Worm (Caenorhabditis elegans) whole organism, L4 larva: ENCODE measurements around the gene uda-1.
A peak's percentile ranks its signal among the peaks of the same experiment; 100 is the strongest.

Experiments
- D1046.2 ChIP-seq: fragments of 200-800 bp; sonication (Bioruptor generic); IDR thresholded peaks from 2 replicates; pipeline ENCODE4 v1.3.6; 2022; ENCODE audit warnings: missing genetic modification characterization, missing compliant biosample characterization
- F26F4.8 ChIP-seq: fragments of 200-800 bp; sonication (Bioruptor generic); conservative IDR thresholded peaks from 2 replicates; pipeline ENCODE4 v1.3.6; 2022; ENCODE audit warnings: missing genetic modification characterization, missing compliant biosample characterization
- F44E2.7 ChIP-seq: fragments of 200-800 bp; sonication (Bioruptor generic); IDR thresholded peaks from 2 replicates; pipeline ENCODE4 v2.1.2; 2022; ENCODE audit warnings: missing genetic modification characterization, missing compliant biosample characterization
- T26A8.4 ChIP-seq: fragments of 200-800 bp; sonication (Bioruptor generic); IDR thresholded peaks from 2 replicates; pipeline ENCODE4 v1.3.6; 2022; ENCODE audit warnings: missing genetic modification characterization, missing compliant biosample characterization
- Y48G9A.11 ChIP-seq: fragments of 200-800 bp; sonication (Bioruptor generic); IDR thresholded peaks from 2 replicates; pipeline ENCODE4 v1.3.6; 2022; ENCODE audit warnings: missing genetic modification reagents, missing genetic modification characterization, missing compliant biosample characterization
- ceh-20 ChIP-seq: fragments of 200-800 bp; sonication (Bioruptor generic); IDR thresholded peaks from 2 replicates; pipeline ENCODE4 v1.3.6; 2022; ENCODE audit warnings: missing genetic modification reagents, missing genetic modification characterization, missing compliant biosample characterization
- ceh-28 ChIP-seq: fragments of 150-350 bp; optimal IDR thresholded peaks from 2 replicates; lab custom pipeline; 2014; ENCODE audit warnings: missing biosample characterization, missing genetic modification reagents, missing genetic modification characterization
- ceh-82 ChIP-seq: sonication (generic microtip); optimal IDR thresholded peaks from 2 replicates; lab custom pipeline; 2017; ENCODE audit warnings: missing biosample characterization, missing genetic modification characterization
- ces-1 ChIP-seq: fragments of 150-350 bp; sonication (generic microtip); optimal IDR thresholded peaks from 4 replicates; lab custom pipeline; 2014; ENCODE audit warnings: missing biosample characterization, missing genetic modification reagents, missing genetic modification characterization
- ctbp-1 ChIP-seq: fragments of 200-800 bp; sonication (Bioruptor generic); IDR thresholded peaks from 2 replicates; pipeline ENCODE4 v1.3.6; 2022; ENCODE audit warnings: missing genetic modification reagents, missing genetic modification characterization, missing compliant biosample characterization
- daf-12 ChIP-seq: fragments of 150-350 bp; optimal IDR thresholded peaks from 2 replicates; lab custom pipeline; 2014; ENCODE audit warnings: missing biosample characterization, missing genetic modification reagents, missing genetic modification characterization
- daf-19 ChIP-seq: fragments of 200-800 bp; sonication (Bioruptor generic); conservative IDR thresholded peaks from 2 replicates; pipeline ENCODE4 v1.3.6; 2022; ENCODE audit warnings: missing genetic modification characterization, missing compliant biosample characterization
- dmd-6 ChIP-seq: fragments of 200-800 bp; sonication (Bioruptor generic); IDR thresholded peaks from 2 replicates; pipeline ENCODE4 v1.3.6; 2022; ENCODE audit warnings: missing genetic modification reagents, missing genetic modification characterization, missing compliant biosample characterization
- dmd-9 ChIP-seq: fragments of 200-800 bp; sonication (Bioruptor generic); IDR thresholded peaks from 2 replicates; pipeline ENCODE4 v1.3.6; 2022; ENCODE audit warnings: missing genetic modification reagents, missing genetic modification characterization, missing compliant biosample characterization
- duxl-1 ChIP-seq: sonication (generic microtip); optimal IDR thresholded peaks from 2 replicates; lab custom pipeline; 2016; ENCODE audit warnings: mild to moderate bottlenecking, missing genetic modification characterization, moderate library complexity, missing compliant biosample characterization; ENCODE audit not compliant: poor library complexity
- dve-1 ChIP-seq: sonication (generic microtip); optimal IDR thresholded peaks from 2 replicates; lab custom pipeline; 2017; ENCODE audit warnings: antibody characterized with exemption, mild to moderate bottlenecking, missing genetic modification characterization, missing compliant biosample characterization; ENCODE audit not compliant: insufficient read depth
- egl-43 ChIP-seq: fragments of 200-800 bp; sonication (Bioruptor generic); IDR thresholded peaks from 2 replicates; pipeline ENCODE4 v1.3.6; 2022; ENCODE audit warnings: missing genetic modification reagents, missing genetic modification characterization, missing compliant biosample characterization
- fkh-10 ChIP-seq: fragments of 150-350 bp; optimal IDR thresholded peaks from 2 replicates; lab custom pipeline; 2014; ENCODE audit warnings: missing biosample characterization, missing genetic modification reagents, missing genetic modification characterization
- hlh-11 ChIP-seq: fragments of 200-800 bp; sonication (Bioruptor generic); optimal IDR thresholded peaks from 2 replicates; lab custom pipeline; 2018; ENCODE audit warnings: mild to moderate bottlenecking, missing genetic modification characterization, missing compliant biosample characterization
- lim-7 ChIP-seq: fragments of 200-800 bp; sonication (Bioruptor generic); IDR thresholded peaks from 2 replicates; pipeline ENCODE4 v1.3.6; 2022; ENCODE audit warnings: missing genetic modification characterization, missing compliant biosample characterization
- lin-13 ChIP-seq: fragments of 150-350 bp; optimal IDR thresholded peaks from 2 replicates; lab custom pipeline; 2014; ENCODE audit warnings: missing biosample characterization, missing genetic modification reagents, missing genetic modification characterization
- lin-15B ChIP-seq: fragments of 150-350 bp; sonication (generic microtip); optimal IDR thresholded peaks from 3 replicates; lab custom pipeline; 2014; ENCODE audit warnings: missing biosample characterization, missing genetic modification characterization
- lin-29 ChIP-seq: fragments of 200-800 bp; sonication (Bioruptor generic); IDR thresholded peaks from 2 replicates; pipeline ENCODE4 v1.3.6; 2022; ENCODE audit warnings: missing genetic modification reagents, missing genetic modification characterization, missing compliant biosample characterization
- lir-3 ChIP-seq: sonication (generic microtip); optimal IDR thresholded peaks from 2 replicates; lab custom pipeline; 2016; ENCODE audit warnings: mild to moderate bottlenecking, missing genetic modification characterization, missing compliant biosample characterization
- madf-5 ChIP-seq, 2 experiments: fragments of 200-800 bp; sonication (Bioruptor generic); IDR thresholded peaks; 2 replicates each; pipeline ENCODE4 v1.3.6; 2022; ENCODE audit warnings: missing compliant biosample characterization in 2 of 2, missing genetic modification characterization in 2 of 2
- mep-1 ChIP-seq: fragments of 150-350 bp; sonication (generic microtip); optimal IDR thresholded peaks from 3 replicates; lab custom pipeline; 2014; ENCODE audit warnings: missing biosample characterization, missing genetic modification characterization
- mes-2 ChIP-seq: sonication (generic microtip); optimal IDR thresholded peaks from 2 replicates; lab custom pipeline; 2016; ENCODE audit warnings: missing genotype, mild to moderate bottlenecking, missing genetic modification characterization, missing compliant biosample characterization; ENCODE audit not compliant: poor library complexity, severe bottlenecking
- mxl-2 ChIP-seq: fragments of 200-800 bp; sonication (Bioruptor generic); conservative IDR thresholded peaks from 2 replicates; pipeline ENCODE4 v1.3.6; 2022; ENCODE audit warnings: missing genetic modification reagents, missing genetic modification characterization, missing compliant biosample characterization
- mxl-3 ChIP-seq: fragments of 200-800 bp; sonication (Bioruptor generic); optimal IDR thresholded peaks from 2 replicates; lab custom pipeline; 2018; ENCODE audit warnings: mild to moderate bottlenecking, missing genetic modification characterization, missing compliant biosample characterization
- nhr-11 ChIP-seq: fragments of 150-350 bp; optimal IDR thresholded peaks from 2 replicates; lab custom pipeline; 2014; ENCODE audit warnings: missing biosample characterization, missing genetic modification characterization
- nhr-111 ChIP-seq: fragments of 200-800 bp; sonication (Bioruptor generic); optimal IDR thresholded peaks from 2 replicates; lab custom pipeline; 2018; ENCODE audit warnings: mild to moderate bottlenecking, missing genetic modification characterization, missing compliant biosample characterization
- nhr-237 ChIP-seq: sonication (generic microtip); optimal IDR thresholded peaks from 2 replicates; lab custom pipeline; 2017; ENCODE audit warnings: missing biosample characterization, missing genetic modification characterization
- nhr-25 ChIP-seq: sonication (generic microtip); optimal IDR thresholded peaks from 2 replicates; lab custom pipeline; 2017; ENCODE audit warnings: missing genetic modification characterization, mild to moderate bottlenecking, missing compliant biosample characterization, antibody characterized with exemption, moderate library complexity, borderline replicate concordance; ENCODE audit not compliant: insufficient read depth
- nhr-76 ChIP-seq: fragments of 150-350 bp; optimal IDR thresholded peaks from 2 replicates; lab custom pipeline; 2014; ENCODE audit warnings: missing biosample characterization, missing genetic modification characterization
- nhr-77 ChIP-seq: fragments of 150-350 bp; optimal IDR thresholded peaks from 2 replicates; lab custom pipeline; 2014; ENCODE audit warnings: missing biosample characterization, missing genetic modification characterization
- php-3 ChIP-seq: fragments of 200-800 bp; sonication (Bioruptor generic); IDR thresholded peaks from 2 replicates; pipeline ENCODE4 v1.3.6; 2022; ENCODE audit warnings: missing genetic modification reagents, missing genetic modification characterization, missing compliant biosample characterization
- rbr-2 ChIP-seq: sonication (generic microtip); optimal IDR thresholded peaks from 2 replicates; lab custom pipeline; 2016; ENCODE audit warnings: missing genotype, missing genetic modification characterization, missing compliant biosample characterization
- sdz-12 ChIP-seq: fragments of 200-800 bp; sonication (Bioruptor generic); optimal IDR thresholded peaks from 2 replicates; lab custom pipeline; 2018; ENCODE audit warnings: mild to moderate bottlenecking, missing genetic modification characterization, missing compliant biosample characterization
- set-16 ChIP-seq: fragments of 200-800 bp; sonication (Bioruptor generic); IDR thresholded peaks from 2 replicates; pipeline ENCODE4 v1.3.6; 2022; ENCODE audit warnings: missing genetic modification reagents, missing genetic modification characterization, missing compliant biosample characterization
- snpc-1.2 ChIP-seq: fragments of 200-800 bp; sonication (Bioruptor generic); IDR thresholded peaks from 2 replicates; pipeline ENCODE4 v1.3.6; 2022; ENCODE audit warnings: missing genetic modification reagents, missing genetic modification characterization, missing compliant biosample characterization
- spr-1 ChIP-seq: sonication (generic microtip); optimal IDR thresholded peaks from 2 replicates; lab custom pipeline; 2016; ENCODE audit warnings: mild to moderate bottlenecking, missing genetic modification characterization, missing compliant biosample characterization
- tra-1 ChIP-seq: fragments of 200-800 bp; sonication (Bioruptor generic); IDR thresholded peaks from 2 replicates; pipeline ENCODE4 v1.3.6; 2022; ENCODE audit warnings: missing genetic modification reagents, missing genetic modification characterization, missing compliant biosample characterization
- unc-39 ChIP-seq: sonication (generic microtip); optimal IDR thresholded peaks from 2 replicates; lab custom pipeline; 2017; ENCODE audit warnings: missing biosample characterization, missing genetic modification characterization
- vab-7 ChIP-seq: fragments of 200-800 bp; sonication (Bioruptor generic); IDR thresholded peaks from 2 replicates; pipeline ENCODE4 v1.3.6; 2022; ENCODE audit warnings: missing genetic modification reagents, missing genetic modification characterization, missing compliant biosample characterization
- zag-1 ChIP-seq: fragments of 150-350 bp; optimal IDR thresholded peaks from 2 replicates; lab custom pipeline; 2014; ENCODE audit warnings: missing biosample characterization, missing genetic modification characterization
- zfp-2 ChIP-seq: sonication (generic microtip); optimal IDR thresholded peaks from 2 replicates; lab custom pipeline; 2016; ENCODE audit warnings: mild to moderate bottlenecking, missing genetic modification characterization, missing compliant biosample characterization
- zfp-3 ChIP-seq: fragments of 200-800 bp; sonication (Bioruptor generic); conservative IDR thresholded peaks from 2 replicates; pipeline ENCODE4 v1.3.6; 2022; ENCODE audit warnings: missing genetic modification reagents, missing genetic modification characterization, missing compliant biosample characterization

uda-1 gene

ce11 chrV:9964152-9964785 lies 40.3 kb upstream of the uda-1 start (continued):
- TF ChIP-seq unc-39 (tag; lab: Kevin White, UChicago) (no peak), lin-29 (no peak), lin-13 (GFP tag; lab: Kevin White, UChicago) (no peak), zfp-2 (no peak), zag-1 (tag; lab: Kevin White, UChicago) (no peak), mxl-3 (GFP tag; lab: Kevin White, UChicago) (no peak), zfp-3 (no peak), mep-1 (tag; lab: Kevin White, UChicago) (no peak), php-3 (GFP tag; lab: Robert Waterston, UW) (no peak), dmd-6 (GFP tag; lab: Robert Waterston, UW) (no peak), Y48G9A.11 (GFP tag; lab: Robert Waterston, UW) (no peak), sdz-12 (no peak), vab-7 (GFP tag; lab: Robert Waterston, UW) (no peak), snpc-1.2 (GFP tag; lab: Robert Waterston, UW) (no peak), set-16 (GFP tag; lab: Robert Waterston, UW) (peak; percentile 57; the same call in 1 of the 2 replicates), nhr-111 (GFP tag; lab: Kevin White, UChicago) (no peak), ceh-82 (tag; lab: Kevin White, UChicago) (no peak), rbr-2 (tag; lab: Kevin White, UChicago) (peak; percentile 29), hlh-11 (no peak), dmd-9 (no peak)

ce11 chrV:9965891-9966290 lies 38.7 kb upstream of the uda-1 start:
- TF ChIP-seq D1046.2 = 0 out of 2 replicates have a peak, but pooled peaks have one; percentile 67
- TF ChIP-seq vab-7 (GFP tag; lab: Robert Waterston, UW) = no peak
- TF ChIP-seq egl-43 (GFP tag; lab: Robert Waterston, UW) = peak; percentile 56; the same call in 1 of the 2 replicates
- 0 out of 2 replicates have a peak, but pooled peaks have one; percentile 43 for TF ChIP-seq F44E2.7 (GFP tag; lab: Robert Waterston, UW)
- TF ChIP-seq lin-15B = no peak
- no peak for TF ChIP-seq F26F4.8 (GFP tag; lab: Robert Waterston, UW)
- no peak for TF ChIP-seq mxl-3 (GFP tag; lab: Kevin White, UChicago)
- TF ChIP-seq ceh-20 = no peak

ce11 chrV:9970119-9970518 lies 34.4 kb upstream of the uda-1 start:
- TF ChIP-seq madf-5 (GFP tag; IDR thresholded peaks at IDR 0.05; lab: Robert Waterston, UW) = peak; percentile 89 to 97
- TF ChIP-seq F44E2.7 (GFP tag; lab: Robert Waterston, UW) = peak; percentile 98
- TF ChIP-seq nhr-77 (tag; lab: Kevin White, UChicago) = peak; percentile 22
- TF ChIP-seq ceh-28 = no peak
- peak; percentile 83 for TF ChIP-seq duxl-1
- no peak for TF ChIP-seq nhr-76 (tag; lab: Kevin White, UChicago)
- no peak for TF ChIP-seq daf-12 (tag; lab: Kevin White, UChicago)
- no peak for TF ChIP-seq nhr-237 (tag; lab: Kevin White, UChicago)
- peak; percentile 91 for TF ChIP-seq tra-1
- TF ChIP-seq nhr-11 = no peak
- TF ChIP-seq lir-3 = peak; percentile 83
- peak; percentile 86 for TF ChIP-seq ctbp-1 (GFP tag; lab: Robert Waterston, UW)
- TF ChIP-seq mxl-3 (GFP tag; lab: Kevin White, UChicago) = peak; percentile 71
- TF ChIP-seq spr-1 = peak; percentile 88
- peak; percentile 39 for TF ChIP-seq ces-1 (GFP tag; lab: Kevin White, UChicago)
- TF ChIP-seq fkh-10 (GFP tag; lab: Kevin White, UChicago) = no peak
- peak; percentile 99 for TF ChIP-seq egl-43 (GFP tag; lab: Robert Waterston, UW)
- peak; percentile 74 for TF ChIP-seq mxl-2
- no peak for TF ChIP-seq nhr-25 (tag; lab: Kevin White, UChicago)
- peak; percentile 86 for TF ChIP-seq daf-19 (GFP tag; lab: Robert Waterston, UW)
- peak; percentile 89 for TF ChIP-seq mes-2
- peak; percentile 92 for TF ChIP-seq T26A8.4
- TF ChIP-seq dmd-9 = no peak; the same call in 1 of the 2 replicates
- peak; percentile 99 for TF ChIP-seq lim-7 (GFP tag; lab: Robert Waterston, UW)
- peak; percentile 59 for TF ChIP-seq dve-1 (tag; lab: Kevin White, UChicago)
